Worm (Caenorhabditis elegans): Measurements from ENCODE around the gene pals-23.
"Not testable (repeated sequence)": the region's sequence is repeated elsewhere in the genome, so short reads cannot be mapped to it uniquely, and the experiment has no call there.

The pals-23 gene

DNA sequence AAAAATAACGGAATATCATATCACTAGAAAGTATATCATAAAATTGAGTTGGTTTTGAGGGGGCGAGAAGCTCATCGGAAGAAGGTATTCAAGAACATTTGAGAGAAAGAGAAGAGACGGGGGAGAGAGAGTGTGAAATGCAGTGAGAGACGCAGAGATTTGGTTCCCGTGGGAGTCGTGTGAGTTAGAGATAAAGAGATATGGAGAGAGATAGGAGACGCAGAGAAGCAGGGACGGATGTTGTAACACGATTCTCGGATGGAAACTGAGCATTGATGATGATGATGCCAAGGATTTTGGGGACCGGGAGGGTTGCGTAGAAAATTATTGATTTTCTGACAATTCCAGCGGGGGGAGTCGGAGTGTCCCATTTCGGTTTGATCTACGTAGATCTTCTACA lies 28.4 kb upstream of the pals-23 start (continued):
- TF ChIP-seq fkh-6 (tag; optimal IDR thresholded peaks at IDR 0.05) (no peak), hlh-13 (GFP tag; optimal IDR thresholded peaks at IDR 0.05) (no peak), gmeb-2 (tag; optimal IDR thresholded peaks at IDR 0.05) (no peak), tbx-7 (tag; optimal IDR thresholded peaks at IDR 0.05) (no peak), madf-2 (tag; optimal IDR thresholded peaks at IDR 0.05) (no peak), syd-9 (tag; optimal IDR thresholded peaks at IDR 0.05) (no peak), ceh-14 (tag; optimal IDR thresholded peaks at IDR 0.05) (no peak)

DNA sequence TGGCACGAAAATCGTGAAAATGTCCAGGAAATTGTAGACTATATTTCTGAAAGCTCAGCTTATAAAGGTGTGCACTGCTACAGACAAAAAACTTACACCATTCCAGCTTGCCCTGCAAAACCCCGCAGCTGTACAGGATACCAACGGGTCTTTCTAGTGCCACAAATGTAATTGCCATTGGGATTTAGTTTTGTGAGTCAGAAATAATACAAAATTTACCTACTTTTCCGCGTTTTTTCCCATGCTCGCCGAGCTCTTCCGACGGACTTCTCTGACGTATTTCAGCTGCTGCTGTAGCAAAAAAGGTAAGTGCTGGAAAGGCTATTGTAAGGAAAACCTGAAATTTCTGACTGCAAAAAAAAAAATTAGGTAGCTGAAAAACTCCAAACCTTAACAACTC lies 27.6 kb upstream of the pals-23 start, which contains the start of gene C29F9.8:
C29F9.8 (minus strand) TSS at position 101 of the 400 bp plus-strand sequence.
- not testable (repeated sequence) for TF ChIP-seq hlh-8, ceh-14, elt-4 (tag; optimal IDR thresholded peaks at IDR 0.05)

DNA sequence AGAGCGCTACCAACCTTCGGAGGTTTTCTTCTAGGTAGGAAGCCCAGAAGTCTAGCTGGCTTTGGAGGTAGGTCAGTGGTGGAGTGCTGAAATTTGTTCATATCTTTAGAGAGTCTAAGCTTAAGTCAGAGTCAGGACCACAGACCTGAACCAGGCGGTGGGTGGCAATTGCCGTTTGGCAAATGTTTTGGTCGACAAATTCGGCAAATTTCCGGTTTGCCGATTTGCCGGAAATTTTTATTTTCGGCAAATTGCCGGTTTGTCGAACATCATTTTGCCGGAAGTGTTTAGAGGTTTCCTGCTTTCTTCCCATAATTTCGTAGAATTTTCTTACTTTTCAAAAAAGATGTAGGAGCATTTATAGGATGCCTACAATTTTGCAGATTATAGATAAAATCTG lies 25.8 kb upstream of the pals-23 start, which contains the start of gene C29F9.9:
C29F9.9 (minus strand) TSS at position 101 of the 400 bp plus-strand sequence.
- not testable (repeated sequence) for TF ChIP-seq pat-9, nfya-1, fkh-6 (tag; optimal IDR thresholded peaks at IDR 0.05)

DNA sequence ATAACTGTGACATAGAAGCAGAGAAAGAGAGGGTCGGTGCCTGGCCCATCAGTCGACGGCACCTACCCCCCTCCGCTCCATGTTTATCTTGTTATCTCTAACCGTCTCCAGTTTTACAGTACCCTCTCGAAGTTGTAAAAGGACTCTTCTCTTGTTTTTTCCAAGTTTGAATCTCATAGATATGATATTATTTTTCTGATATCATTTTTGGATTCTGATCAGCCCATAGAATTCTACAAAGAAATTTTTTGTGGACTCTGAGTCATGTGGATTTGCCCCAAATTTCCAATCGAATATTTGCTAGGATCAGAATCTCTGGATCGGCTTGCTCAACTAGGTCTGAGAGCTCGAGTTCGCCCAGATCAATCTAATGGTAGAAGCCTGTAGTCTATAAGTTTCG lies 10.0 kb upstream of the pals-23 start, which contains the start of gene C29F9.6:
C29F9.6 (plus strand) TSS at position 301 of the 400 bp plus-strand sequence.
- no peak for TF ChIP-seq ref-2 (tag; optimal IDR thresholded peaks at IDR 0.05)
- TF ChIP-seq madf-2 (tag; optimal IDR thresholded peaks at IDR 0.05), result no peak
- TF ChIP-seq dmd-4 (tag; optimal IDR thresholded peaks at IDR 0.05; ENCODE audit: borderline replicate concordance), result no peak
- TF ChIP-seq pat-9 (tag; optimal IDR thresholded peaks at IDR 0.05), result no peak
- TF ChIP-seq pqm-1 (tag; optimal IDR thresholded peaks at IDR 0.05), result no peak
- TF ChIP-seq ttx-3 (tag; optimal IDR thresholded peaks at IDR 0.05), result no peak
- TF ChIP-seq ceh-2 (tag; optimal IDR thresholded peaks at IDR 0.05), result no peak
- no peak for TF ChIP-seq C38D4.7 (GFP tag; optimal IDR thresholded peaks at IDR 0.05)
- TF ChIP-seq ceh-31 (tag; optimal IDR thresholded peaks at IDR 0.05), result no peak
- TF ChIP-seq unc-3 (GFP tag; conservative IDR thresholded peaks at IDR 0.05), result no peak
- no peak for TF ChIP-seq unc-3 (tag; optimal IDR thresholded peaks at IDR 0.05)
- TF ChIP-seq ets-4 (tag; optimal IDR thresholded peaks at IDR 0.05), result no peak
- no peak for TF ChIP-seq ama-1 (optimal IDR thresholded peaks at IDR 0.05)
- TF ChIP-seq rnt-1 (tag; optimal IDR thresholded peaks at IDR 0.05), result no peak
- no peak for TF ChIP-seq ceh-30 (tag; optimal IDR thresholded peaks at IDR 0.05)
- no peak for TF ChIP-seq che-1 (tag; optimal IDR thresholded peaks at IDR 0.05)
- TF ChIP-seq hlh-30 (tag; optimal IDR thresholded peaks at IDR 0.05; ENCODE audit: insufficient read depth), result no peak

DNA sequence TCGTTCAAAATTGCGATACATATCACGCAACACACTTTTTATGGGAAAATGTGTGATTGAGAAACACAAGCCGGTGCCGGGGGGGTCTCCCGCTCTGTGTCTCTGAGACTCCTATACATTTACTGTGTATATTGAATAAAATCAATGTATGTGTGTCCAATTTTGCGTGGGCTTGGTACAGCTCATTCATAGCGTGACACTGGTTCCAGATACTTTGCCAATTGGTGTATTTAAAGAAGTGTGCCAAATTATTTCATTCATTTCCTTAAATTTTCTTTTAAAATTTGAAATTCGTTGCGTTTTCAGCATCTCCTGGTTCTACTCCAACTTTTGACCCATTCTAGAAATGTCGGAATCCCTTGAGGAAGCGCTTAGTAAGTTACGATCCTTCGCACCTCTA lies 7.4 kb upstream of the pals-23 start, which contains the start of gene C29F9.5:
C29F9.5 (plus strand) TSS at position 301 of the 400 bp plus-strand sequence.
- TF ChIP-seq pat-9 (tag; optimal IDR thresholded peaks at IDR 0.05), result no peak
- TF ChIP-seq ama-1 (optimal IDR thresholded peaks at IDR 0.05), result no peak
- no peak for TF ChIP-seq sox-4 (tag; optimal IDR thresholded peaks at IDR 0.05)
- TF ChIP-seq pax-1 (tag; optimal IDR thresholded peaks at IDR 0.05), result no peak
- no peak for TF ChIP-seq nhr-11 (tag; optimal IDR thresholded peaks at IDR 0.05)
- no peak for TF ChIP-seq nfya-1 (tag; optimal IDR thresholded peaks at IDR 0.05)
- no peak for TF ChIP-seq sox-2 (GFP tag; IDR thresholded peaks at IDR 0.05)
- no peak for TF ChIP-seq T23F11.4 (GFP tag; optimal IDR thresholded peaks at IDR 0.05)
- no peak for TF ChIP-seq pha-4 (tag; optimal IDR thresholded peaks at IDR 0.05)
- no peak for TF ChIP-seq ets-4 (tag; optimal IDR thresholded peaks at IDR 0.05)
- TF ChIP-seq unc-42 (tag; optimal IDR thresholded peaks at IDR 0.05), result no peak
- no peak for TF ChIP-seq elt-2 (tag; optimal IDR thresholded peaks at IDR 0.05)

Measured in whole organism, late embryonic.